Fruit fly (Drosophila melanogaster): ENCODE data around the gene Six4.
A peak's percentile ranks its signal among the peaks of the same experiment; 100 is the strongest.

The Six4 gene

DNA sequence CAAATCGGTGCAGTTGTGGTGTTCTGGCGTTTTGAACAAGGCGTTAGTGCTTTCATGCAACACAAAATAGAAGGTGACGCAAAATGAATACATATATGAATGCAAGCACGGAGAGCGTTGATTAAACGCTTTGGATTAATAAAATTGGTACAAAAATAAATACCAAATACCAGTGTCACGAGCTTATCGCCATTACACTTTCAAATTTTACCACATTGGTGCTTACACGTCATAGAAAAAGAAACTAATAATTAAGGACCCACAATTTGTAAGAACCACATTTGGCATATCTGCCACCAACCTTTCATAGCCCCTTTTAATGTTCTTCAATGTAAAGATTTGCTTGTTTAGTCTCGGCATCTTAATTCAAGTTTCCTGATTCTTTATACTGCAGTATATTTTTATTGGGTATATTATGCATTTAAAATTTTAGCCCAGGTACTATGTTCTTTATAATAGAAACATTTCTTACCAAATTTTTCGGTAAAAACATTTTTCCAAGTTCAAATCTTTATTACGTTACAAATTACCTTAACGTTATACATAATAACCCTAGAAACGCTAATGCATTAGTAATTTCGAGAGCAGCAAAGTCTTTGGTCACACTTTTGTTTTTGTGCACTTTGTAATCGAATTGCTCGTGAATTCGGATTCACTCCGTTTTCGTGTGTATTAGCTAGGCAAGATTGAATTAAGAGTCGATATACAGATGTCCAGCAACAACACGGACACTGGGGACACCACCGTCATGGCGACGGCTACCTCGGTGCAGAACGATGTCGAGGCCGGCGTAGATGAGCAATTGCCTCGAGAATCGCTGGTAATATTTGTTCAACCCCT is 14.1 kb downstream of the Six4 start, which contains the start of the genes Pex16 and Pex14 (continued):
- no peak for TF ChIP-seq Opbp (GFP tag; IDR thresholded peaks at IDR 0.05; ENCODE audit: partially characterized antibody)
- TF ChIP-seq CG8359 (GFP tag; optimal IDR thresholded peaks at IDR 0.05; ENCODE audit: borderline replicate concordance), result no peak
- TF ChIP-seq hth (optimal IDR thresholded peaks at IDR 0.05), result no peak
- no peak for TF ChIP-seq nau (GFP tag; optimal IDR thresholded peaks at IDR 0.05)
- peak; percentile 69; the same call in 2 of the 3 replicates for TF ChIP-seq ase (GFP tag; IDR thresholded peaks at IDR 0.05)
- TF ChIP-seq Ada2b (GFP tag; IDR thresholded peaks at IDR 0.05), result peak; percentile 72
- peak; percentile 37; the same call in 1 of the 2 replicates for TF ChIP-seq wdn (GFP tag; IDR thresholded peaks at IDR 0.05)
- TF ChIP-seq CG11723 (GFP tag; optimal IDR thresholded peaks at IDR 0.05), result peak; percentile 30
- peak; percentile 76 for TF ChIP-seq CG14441 (GFP tag; IDR thresholded peaks at IDR 0.05)
- no peak for TF ChIP-seq stc (GFP tag; IDR thresholded peaks at IDR 0.05)
- peak; percentile 85 for TF ChIP-seq CG2120 (GFP tag; optimal IDR thresholded peaks at IDR 0.05)
- peak; percentile 46 for TF ChIP-seq CG18599 (GFP tag; optimal IDR thresholded peaks at IDR 0.05)
- TF ChIP-seq ATbp (GFP tag; optimal IDR thresholded peaks at IDR 0.05), result no peak
- peak; percentile 77; the same call in 2 of the 3 replicates for TF ChIP-seq ken (GFP tag; IDR thresholded peaks at IDR 0.05)
- TF ChIP-seq ewg (GFP tag; optimal IDR thresholded peaks at IDR 0.05), result peak; percentile 38
- TF ChIP-seq CG8924 (tag; optimal IDR thresholded peaks at IDR 0.05), result peak; percentile 63
- TF ChIP-seq org-1 (GFP tag; optimal IDR thresholded peaks at IDR 0.05), result no peak
- peak; percentile 44 for TF ChIP-seq CG30020 (tag; optimal IDR thresholded peaks at IDR 0.05)
- no peak for TF ChIP-seq CG4282 (GFP tag; optimal IDR thresholded peaks at IDR 0.05)
- peak; percentile 38; the same call in 1 of the 3 replicates for TF ChIP-seq croc (GFP tag; conservative IDR thresholded peaks at IDR 0.05)
- peak; percentile 78 for TF ChIP-seq dysf (GFP tag; IDR thresholded peaks at IDR 0.05)
- TF ChIP-seq CG12744 (GFP tag; optimal IDR thresholded peaks at IDR 0.05), result peak; percentile 54
- TF ChIP-seq bigmax (GFP tag; optimal IDR thresholded peaks at IDR 0.05), result no peak
- TF ChIP-seq Fer2 (tag; optimal IDR thresholded peaks at IDR 0.05), result peak; percentile 62
- peak; percentile 84 for TF ChIP-seq CG30403 (GFP tag; optimal IDR thresholded peaks at IDR 0.05)
- peak; percentile 75 for TF ChIP-seq Atf3 (GFP tag; optimal IDR thresholded peaks at IDR 0.05)
- no peak for TF ChIP-seq tap (tag; optimal IDR thresholded peaks at IDR 0.05)
- peak; percentile 73 for TF ChIP-seq bcd (GFP tag; optimal IDR thresholded peaks at IDR 0.05)
- TF ChIP-seq ara (GFP tag; IDR thresholded peaks at IDR 0.05), result peak; percentile 37
- TF ChIP-seq HLH54F (GFP tag; optimal IDR thresholded peaks at IDR 0.05), result peak; percentile 77
- TF ChIP-seq GATAe (GFP tag; conservative IDR thresholded peaks at IDR 0.05), result peak; percentile 47; the same call in 1 of the 2 replicates
- TF ChIP-seq Max (GFP tag; optimal IDR thresholded peaks at IDR 0.05), result peak; percentile 53
- peak; percentile 79 for TF ChIP-seq CG12391 (tag; optimal IDR thresholded peaks at IDR 0.05)
- no peak for TF ChIP-seq Sin3A (optimal IDR thresholded peaks at IDR 0.05)
- TF ChIP-seq CG13624 (GFP tag; optimal IDR thresholded peaks at IDR 0.05), result peak; percentile 78
- peak; percentile 53 for TF ChIP-seq sug (tag; optimal IDR thresholded peaks at IDR 0.05)
- TF ChIP-seq CG11696 (GFP tag; IDR thresholded peaks at IDR 0.05), result peak; percentile 48; the same call in 1 of the 2 replicates
- TF ChIP-seq CG3281 (GFP tag; optimal IDR thresholded peaks at IDR 0.05), result peak; percentile 64
- peak; percentile 65 for TF ChIP-seq vfl (GFP tag; optimal IDR thresholded peaks at IDR 0.05)
- peak; percentile 41; the same call in 1 of the 2 replicates for TF ChIP-seq Rx (GFP tag; IDR thresholded peaks at IDR 0.05)
- peak; percentile 65; the same call in 2 of the 3 replicates for TF ChIP-seq Dbx (GFP tag; IDR thresholded peaks at IDR 0.05)
- no peak for TF ChIP-seq CG10147 (GFP tag; optimal IDR thresholded peaks at IDR 0.05)
- peak; percentile 24; the same call in 1 of the 2 replicates for TF ChIP-seq peb (GFP tag; IDR thresholded peaks at IDR 0.05)
- 0 out of 2 replicates have a peak, but pooled peaks have one; percentile 13 for TF ChIP-seq unc-4 (GFP tag; IDR thresholded peaks at IDR 0.05; ENCODE audit: partially characterized antibody)
- TF ChIP-seq CG3163 (GFP tag; optimal IDR thresholded peaks at IDR 0.05), result peak; percentile 36
- TF ChIP-seq CG6175 (GFP tag; IDR thresholded peaks at IDR 0.05), result peak; percentile 58; the same call in 1 of the 3 replicates
- TF ChIP-seq CG13775 (GFP tag; optimal IDR thresholded peaks at IDR 0.05), result peak; percentile 75
- peak; percentile 81 for TF ChIP-seq ind (GFP tag; optimal IDR thresholded peaks at IDR 0.05)
- peak; percentile 71 for TF ChIP-seq klu (GFP tag; IDR thresholded peaks at IDR 0.05)

Data from whole organism, embryonic.